Worm (Caenorhabditis elegans) whole organism, young adult: ENCODE results near the gene cutl-29.

Experiments used
- B0019.2 ChIP-seq: fragments of 200-800 bp; sonication (Bioruptor generic); conservative IDR thresholded peaks from 2 replicates; pipeline ENCODE4 v1.3.6; 2022; ENCODE audit warnings: missing genetic modification reagents, missing genetic modification characterization, missing compliant biosample characterization
- C06A6.2 ChIP-seq: fragments of 200-800 bp; sonication (Bioruptor generic); conservative IDR thresholded peaks from 2 replicates; pipeline ENCODE4 v1.3.6; 2022; ENCODE audit warnings: missing genetic modification characterization, missing compliant biosample characterization
- F33H1.4 ChIP-seq: fragments of 200-800 bp; sonication (Bioruptor generic); IDR thresholded peaks from 2 replicates; pipeline ENCODE4 v1.3.6; 2022; ENCODE audit warnings: missing genetic modification reagents, missing genetic modification characterization, missing compliant biosample characterization
- F37B4.10 ChIP-seq: fragments of 200-800 bp; sonication (Bioruptor generic); IDR thresholded peaks from 2 replicates; pipeline ENCODE4 v1.3.6; 2022; ENCODE audit warnings: missing genetic modification characterization, missing compliant biosample characterization
- F49E8.2 ChIP-seq: sonication (generic microtip); optimal IDR thresholded peaks from 3 replicates; lab custom pipeline; 2017; ENCODE audit warnings: missing genetic modification characterization, mild to moderate bottlenecking, missing compliant biosample characterization, antibody characterized with exemption, moderate library complexity; ENCODE audit not compliant: insufficient read depth
- F57A8.1 ChIP-seq: fragments of 200-800 bp; sonication (Bioruptor generic); optimal IDR thresholded peaks from 2 replicates; lab custom pipeline; 2018; ENCODE audit warnings: mild to moderate bottlenecking, missing genetic modification characterization, moderate library complexity, missing compliant biosample characterization
- K12H6.12 ChIP-seq: fragments of 200-800 bp; sonication (Bioruptor generic); optimal IDR thresholded peaks from 2 replicates; lab custom pipeline; 2018; ENCODE audit warnings: mild to moderate bottlenecking, missing genetic modification characterization, missing compliant biosample characterization
- Y67H2A.10 ChIP-seq: fragments of 200-800 bp; sonication (Bioruptor generic); conservative IDR thresholded peaks from 2 replicates; pipeline ENCODE4 v1.3.6; 2022; ENCODE audit warnings: missing genetic modification reagents, missing genetic modification characterization, missing compliant biosample characterization
- Y79H2A.3 ChIP-seq: fragments of 200-800 bp; sonication (Bioruptor generic); conservative IDR thresholded peaks from 2 replicates; pipeline ENCODE4 v1.3.6; 2022; ENCODE audit warnings: missing genetic modification reagents, missing genetic modification characterization, missing compliant biosample characterization
- aptf-2 ChIP-seq: fragments of 200-800 bp; sonication (Bioruptor generic); conservative IDR thresholded peaks from 2 replicates; pipeline ENCODE4 v1.3.6; 2022; ENCODE audit warnings: missing genetic modification reagents, missing genetic modification characterization, missing compliant biosample characterization
- bed-1 ChIP-seq: fragments of 200-800 bp; sonication (Bioruptor generic); IDR thresholded peaks from 2 replicates; pipeline ENCODE4 v1.3.6; 2022; ENCODE audit warnings: missing genetic modification reagents, missing genetic modification characterization, missing compliant biosample characterization
- ccch-3 ChIP-seq: fragments of 200-800 bp; sonication (Bioruptor generic); optimal IDR thresholded peaks from 2 replicates; lab custom pipeline; 2018; ENCODE audit warnings: mild to moderate bottlenecking, missing genetic modification characterization, missing compliant biosample characterization
- ceh-91 ChIP-seq: fragments of 200-800 bp; sonication (Bioruptor generic); IDR thresholded peaks from 2 replicates; pipeline ENCODE4 v1.3.6; 2022; ENCODE audit warnings: missing genetic modification reagents, missing genetic modification characterization, missing compliant biosample characterization
- efl-1 ChIP-seq: fragments of 150-350 bp; optimal IDR thresholded peaks from 2 replicates; lab custom pipeline; 2014; ENCODE audit warnings: missing biosample characterization, missing genetic modification reagents, missing genetic modification characterization
- egl-44 ChIP-seq: fragments of 200-800 bp; sonication (Bioruptor generic); IDR thresholded peaks from 2 replicates; pipeline ENCODE4 v1.3.6; 2022; ENCODE audit warnings: missing genetic modification reagents, missing genetic modification characterization, missing compliant biosample characterization
- ets-4 ChIP-seq: fragments of 200-800 bp; sonication (Bioruptor generic); optimal IDR thresholded peaks from 2 replicates; lab custom pipeline; 2018; ENCODE audit warnings: mild to moderate bottlenecking, missing genetic modification characterization, missing compliant biosample characterization
- fkh-3 ChIP-seq: sonication (generic microtip); optimal IDR thresholded peaks from 2 replicates; lab custom pipeline; 2016; ENCODE audit warnings: mild to moderate bottlenecking, missing genetic modification characterization, missing compliant biosample characterization
- him-1 ChIP-seq: sonication (generic microtip); optimal IDR thresholded peaks from 2 replicates; lab custom pipeline; 2016; ENCODE audit warnings: missing genotype, missing genetic modification reagents, missing genetic modification characterization, missing compliant biosample characterization
- hlh-26 ChIP-seq: fragments of 200-800 bp; sonication (Bioruptor generic); conservative IDR thresholded peaks from 2 replicates; pipeline ENCODE4 v1.3.6; 2022; ENCODE audit warnings: missing genetic modification reagents, missing genetic modification characterization, missing compliant biosample characterization
- hsf-1 ChIP-seq: fragments of 200-800 bp; sonication (Bioruptor generic); IDR thresholded peaks from 2 replicates; pipeline ENCODE4 v1.3.6; 2022; ENCODE audit warnings: missing genetic modification reagents, missing genetic modification characterization, missing compliant biosample characterization
- lag-1 ChIP-seq: fragments of 200-800 bp; sonication (Bioruptor generic); IDR thresholded peaks from 2 replicates; pipeline ENCODE4 v1.3.6; 2022; ENCODE audit warnings: missing genetic modification reagents, missing genetic modification characterization, missing compliant biosample characterization
- lin-26 ChIP-seq: fragments of 200-800 bp; sonication (Bioruptor generic); IDR thresholded peaks from 2 replicates; pipeline ENCODE4 v1.3.6; 2022; ENCODE audit warnings: missing genetic modification reagents, missing genetic modification characterization, missing compliant biosample characterization
- lin-40 ChIP-seq: sonication (generic microtip); optimal IDR thresholded peaks from 2 replicates; lab custom pipeline; 2016; ENCODE audit warnings: missing genetic modification characterization, mild to moderate bottlenecking, missing compliant biosample characterization, missing genotype, missing genetic modification reagents
- lin-54 ChIP-seq: fragments of 200-800 bp; sonication (Bioruptor generic); optimal IDR thresholded peaks from 2 replicates; lab custom pipeline; 2018; ENCODE audit warnings: mild to moderate bottlenecking, missing genetic modification characterization, missing compliant biosample characterization
- madf-3 ChIP-seq: fragments of 200-800 bp; sonication (Bioruptor generic); IDR thresholded peaks from 2 replicates; pipeline ENCODE4 v1.3.6; 2022; ENCODE audit warnings: missing genetic modification reagents, missing genetic modification characterization, missing compliant biosample characterization
- madf-6 ChIP-seq: fragments of 200-800 bp; sonication (Bioruptor generic); IDR thresholded peaks from 2 replicates; pipeline ENCODE4 v1.3.6; 2022; ENCODE audit warnings: missing genetic modification reagents, missing genetic modification characterization, missing compliant biosample characterization
- mel-28 ChIP-seq: sonication (generic microtip); optimal IDR thresholded peaks from 2 replicates; lab custom pipeline; 2016; ENCODE audit warnings: borderline replicate concordance, mild to moderate bottlenecking, missing genetic modification characterization, missing compliant biosample characterization
- mes-4 ChIP-seq: sonication (generic microtip); optimal IDR thresholded peaks from 2 replicates; lab custom pipeline; 2016; ENCODE audit warnings: missing genotype, missing genetic modification characterization, missing compliant biosample characterization
- nfya-1 ChIP-seq: sonication (generic microtip); optimal IDR thresholded peaks from 2 replicates; lab custom pipeline; 2017; ENCODE audit warnings: antibody characterized with exemption, missing compliant biosample characterization, missing genetic modification characterization, borderline replicate concordance; ENCODE audit not compliant: insufficient read depth
- nfya-2 ChIP-seq: fragments of 200-800 bp; sonication (Bioruptor generic); IDR thresholded peaks from 2 replicates; pipeline ENCODE4 v1.3.6; 2022; ENCODE audit warnings: missing genetic modification reagents, missing genetic modification characterization, missing compliant biosample characterization
- nfyb-1 ChIP-seq: fragments of 200-800 bp; sonication (Bioruptor generic); IDR thresholded peaks from 2 replicates; pipeline ENCODE4 v1.3.6; 2022; ENCODE audit warnings: missing genetic modification reagents, missing genetic modification characterization, missing compliant biosample characterization
- nhr-120 ChIP-seq: fragments of 200-800 bp; sonication (Bioruptor generic); IDR thresholded peaks from 2 replicates; pipeline ENCODE4 v1.3.6; 2022; ENCODE audit warnings: missing genetic modification characterization, missing compliant biosample characterization
- nhr-179 ChIP-seq: sonication (generic microtip); optimal IDR thresholded peaks from 2 replicates; lab custom pipeline; 2016; ENCODE audit warnings: mild to moderate bottlenecking, missing genetic modification characterization, missing compliant biosample characterization
- rcor-1 ChIP-seq: fragments of 200-800 bp; sonication (Bioruptor generic); IDR thresholded peaks from 2 replicates; pipeline ENCODE4 v1.3.6; 2022; ENCODE audit warnings: missing genetic modification reagents, missing genetic modification characterization, missing compliant biosample characterization
- rec-8 ChIP-seq, 2 experiments: sonication (generic microtip); optimal IDR thresholded peaks; 2 replicates each; lab custom pipeline; 2016; ENCODE audit warnings: mild to moderate bottlenecking in 2 of 2, missing genetic modification characterization in 2 of 2, missing genetic modification reagents in 2 of 2, missing genotype in 2 of 2, missing biosample characterization in 1 of 2, missing compliant biosample characterization in 1 of 2, moderate library complexity in 1 of 2
- rpc-1 ChIP-seq, 2 experiments: fragments of 150-350 bp in 1 of 2; sonication (generic microtip) in 1 of 2; optimal IDR thresholded peaks; 2 replicates each; lab custom pipeline; 2014 to 2018; ENCODE audit warnings: missing biosample characterization in 1 of 2, missing genetic modification characterization in 1 of 2, missing genetic modification reagents in 1 of 2, missing genotype in 1 of 2
- sdz-38 ChIP-seq: sonication (generic microtip); optimal IDR thresholded peaks from 2 replicates; lab custom pipeline; 2016; ENCODE audit warnings: missing genotype, missing genetic modification characterization, missing compliant biosample characterization
- snpc-1.3 ChIP-seq: sonication (generic microtip); optimal IDR thresholded peaks from 2 replicates; lab custom pipeline; 2017; ENCODE audit warnings: missing genetic modification characterization, mild to moderate bottlenecking, missing compliant biosample characterization, antibody characterized with exemption, moderate library complexity, missing genotype, missing genetic modification reagents; ENCODE audit not compliant: insufficient read depth
- snpc-4 ChIP-seq, 5 experiments: fragments of 150-350 bp in 1 of 5; sonication (generic microtip) in 4 of 5; optimal IDR thresholded peaks; 2 replicates each; lab custom pipeline; 2014 to 2018; ENCODE audit warnings: missing genetic modification characterization in 5 of 5, missing biosample characterization in 3 of 5, antibody characterized with exemption in 2 of 5, mild to moderate bottlenecking in 2 of 5, missing compliant biosample characterization in 2 of 5, missing genotype in 2 of 5, moderate library complexity in 2 of 5, missing genetic modification reagents in 1 of 5
- zim-3 ChIP-seq: sonication (generic microtip); optimal IDR thresholded peaks from 2 replicates; lab custom pipeline; 2017; ENCODE audit warnings: mild to moderate bottlenecking, missing genetic modification characterization, moderate library complexity, missing compliant biosample characterization
- ztf-22 ChIP-seq: fragments of 200-800 bp; sonication (Bioruptor generic); optimal IDR thresholded peaks from 2 replicates; lab custom pipeline; 2018; ENCODE audit warnings: mild to moderate bottlenecking, missing genetic modification characterization, moderate library complexity, missing compliant biosample characterization

The cutl-29 gene

ce11 chrX:8270971-8271553 lies at the start of gene cutl-29:
Gene cutl-29 (minus strand): TSS chrX:8271021.
- TF ChIP-seq F33H1.4 (GFP tag; lab: Robert Waterston, UW) = no peak
- no peak for TF ChIP-seq egl-44 (GFP tag; lab: Robert Waterston, UW)
- TF ChIP-seq Y67H2A.10 = no peak
- TF ChIP-seq aptf-2 (GFP tag; lab: Robert Waterston, UW) = no peak

- TF ChIP-seq snpc-1.3 (tag; lab: Kevin White, UChicago) (no peak), hlh-26 (no peak), nfya-1 (tag; lab: Kevin White, UChicago) (no peak)
Observed at ce11 chrX:8318950-8319349, 48.1 kb upstream of the cutl-29 start, which contains the start of gene srh-11. Gene srh-11 (minus strand): TSS chrX:8319050.

- no peak for TF ChIP-seq lin-40 (tag; lab: Kevin White, UChicago)
- TF ChIP-seq rpc-1 (optimal IDR thresholded peaks at IDR 0.05; lab: Kevin White, UChicago) = no peak
- TF ChIP-seq rpc-1 (tag; optimal IDR thresholded peaks at IDR 0.05; lab: Kevin White, UChicago) = no peak
- TF ChIP-seq ets-4 = no peak
- TF ChIP-seq snpc-4 (GFP tag; optimal IDR thresholded peaks at IDR 0.05; lab: Kevin White, UChicago) = no peak
- no peak for TF ChIP-seq snpc-4 (tag; optimal IDR thresholded peaks at IDR 0.05; lab: Kevin White, UChicago)
- no peak for TF ChIP-seq C06A6.2
- no peak for TF ChIP-seq ztf-22 (GFP tag; lab: Kevin White, UChicago)
- TF ChIP-seq fkh-3 = no peak
- no peak for TF ChIP-seq mes-4 (tag; lab: Kevin White, UChicago)
- TF ChIP-seq F49E8.2 = no peak
- TF ChIP-seq F37B4.10 (GFP tag; lab: Robert Waterston, UW) = no peak
- no peak for TF ChIP-seq ceh-91 (GFP tag; lab: Robert Waterston, UW)
- no peak for TF ChIP-seq lin-26
Observed at ce11 chrX:8311590-8311989, 40.8 kb upstream of the cutl-29 start.

- TF ChIP-seq mel-28 (tag; lab: Kevin White, UChicago) = no peak
- TF ChIP-seq bed-1 (GFP tag; lab: Robert Waterston, UW) = no peak
- TF ChIP-seq nfyb-1 = no peak
- no peak for TF ChIP-seq F57A8.1 (GFP tag; lab: Kevin White, UChicago)
- TF ChIP-seq hsf-1 = no peak
- TF ChIP-seq efl-1 (GFP tag; lab: Kevin White, UChicago) = no peak
- no peak for TF ChIP-seq F37B4.10 (GFP tag; lab: Robert Waterston, UW)
- TF ChIP-seq fkh-3 = no peak
- no peak for TF ChIP-seq nhr-179 (tag; lab: Kevin White, UChicago)
- no peak for TF ChIP-seq nhr-120 (GFP tag; lab: Robert Waterston, UW)
- no peak for TF ChIP-seq lin-54
- TF ChIP-seq ccch-3 (GFP tag; lab: Kevin White, UChicago) = no peak
- TF ChIP-seq rcor-1 (GFP tag; lab: Robert Waterston, UW) = no peak
Observed at ce11 chrX:8310747-8311146, 39.9 kb upstream of the cutl-29 start.

ce11 chrX:8308491-8308890 lies 37.7 kb upstream of the cutl-29 start:
- TF ChIP-seq madf-3 (GFP tag; lab: Robert Waterston, UW) = no peak
- no peak for TF ChIP-seq rec-8 (tag; optimal IDR thresholded peaks at IDR 0.05; lab: Kevin White, UChicago)
- TF ChIP-seq lag-1 (GFP tag; lab: Robert Waterston, UW) = no peak
- no peak for TF ChIP-seq Y67H2A.10
- no peak for TF ChIP-seq nhr-179 (tag; lab: Kevin White, UChicago)
- no peak for TF ChIP-seq B0019.2 (GFP tag; lab: Robert Waterston, UW)
- TF ChIP-seq madf-6 = no peak
- no peak for TF ChIP-seq K12H6.12 (tag; lab: Kevin White, UChicago)
- TF ChIP-seq rcor-1 (GFP tag; lab: Robert Waterston, UW) = no peak
- TF ChIP-seq hlh-26 = no peak
- no peak for TF ChIP-seq F57A8.1 (GFP tag; lab: Kevin White, UChicago)
- no peak for TF ChIP-seq him-1 (tag; lab: Kevin White, UChicago)
- TF ChIP-seq efl-1 (GFP tag; lab: Kevin White, UChicago) = no peak
- no peak for TF ChIP-seq nfya-2
- TF ChIP-seq zim-3 = no peak
- no peak for TF ChIP-seq sdz-38 (tag; lab: Kevin White, UChicago)
- no peak for TF ChIP-seq Y79H2A.3 (GFP tag; lab: Robert Waterston, UW)
